Worm (Caenorhabditis elegans) whole organism, L4 larva: ENCODE data around the gene T27A1.2.
A peak's percentile ranks its signal among the peaks of the same experiment; 100 is the strongest.

Experiments used
- F26F4.8 ChIP-seq: fragments of 200-800 bp; sonication (Bioruptor generic); conservative IDR thresholded peaks from 2 replicates; pipeline ENCODE4 v1.3.6; 2022; ENCODE audit warnings: missing genetic modification characterization, missing compliant biosample characterization
- F37D6.2 ChIP-seq: sonication (generic microtip); optimal IDR thresholded peaks from 2 replicates; lab custom pipeline; 2016; ENCODE audit warnings: mild to moderate bottlenecking, missing genetic modification characterization, missing compliant biosample characterization
- F44E2.7 ChIP-seq: fragments of 200-800 bp; sonication (Bioruptor generic); IDR thresholded peaks from 2 replicates; pipeline ENCODE4 v2.1.2; 2022; ENCODE audit warnings: missing genetic modification characterization, missing compliant biosample characterization
- T26A8.4 ChIP-seq: fragments of 200-800 bp; sonication (Bioruptor generic); IDR thresholded peaks from 2 replicates; pipeline ENCODE4 v1.3.6; 2022; ENCODE audit warnings: missing genetic modification characterization, missing compliant biosample characterization
- Y105C5A.15 ChIP-seq: fragments of 200-800 bp; sonication (Bioruptor generic); IDR thresholded peaks from 2 replicates; pipeline ENCODE4 v1.3.6; 2022; ENCODE audit warnings: missing genetic modification characterization, missing compliant biosample characterization
- ceh-20 ChIP-seq: fragments of 200-800 bp; sonication (Bioruptor generic); IDR thresholded peaks from 2 replicates; pipeline ENCODE4 v1.3.6; 2022; ENCODE audit warnings: missing genetic modification reagents, missing genetic modification characterization, missing compliant biosample characterization
- ceh-62 ChIP-seq: sonication (generic microtip); optimal IDR thresholded peaks from 2 replicates; lab custom pipeline; 2017; ENCODE audit warnings: missing biosample characterization, missing genetic modification characterization
- ces-1 ChIP-seq: fragments of 150-350 bp; sonication (generic microtip); optimal IDR thresholded peaks from 4 replicates; lab custom pipeline; 2014; ENCODE audit warnings: missing biosample characterization, missing genetic modification reagents, missing genetic modification characterization
- cey-2 ChIP-seq: sonication (generic microtip); optimal IDR thresholded peaks from 3 replicates; lab custom pipeline; 2017; ENCODE audit warnings: missing genetic modification characterization, mild to moderate bottlenecking, missing compliant biosample characterization, antibody characterized with exemption, borderline replicate concordance; ENCODE audit not compliant: insufficient read depth
- daf-16 ChIP-seq, 3 experiments: sonication (generic microtip); optimal IDR thresholded peaks; 2 replicates each; lab custom pipeline; 2016 to 2017; ENCODE audit warnings: missing genetic modification characterization in 3 of 3, missing genetic modification reagents in 3 of 3, mild to moderate bottlenecking in 2 of 3, missing compliant biosample characterization in 2 of 3, missing biosample characterization in 1 of 3, moderate library complexity in 1 of 3
- dmd-8 ChIP-seq: fragments of 200-800 bp; sonication (Bioruptor generic); IDR thresholded peaks from 2 replicates; pipeline ENCODE4 v1.3.6; 2022; ENCODE audit warnings: missing genetic modification characterization, missing compliant biosample characterization
- fos-1 ChIP-seq: fragments of 150-350 bp; optimal IDR thresholded peaks from 2 replicates; lab custom pipeline; 2014; ENCODE audit warnings: missing biosample characterization, missing genetic modification characterization
- gei-8 ChIP-seq: fragments of 200-800 bp; sonication (Bioruptor generic); optimal IDR thresholded peaks from 2 replicates; lab custom pipeline; 2018; ENCODE audit warnings: mild to moderate bottlenecking, missing genetic modification characterization, missing compliant biosample characterization
- hif-1 ChIP-seq, 2 experiments: sonication (generic microtip); optimal IDR thresholded peaks; 2 replicates each; lab custom pipeline; 2016 to 2017; ENCODE audit warnings: missing compliant biosample characterization in 2 of 2, missing genetic modification characterization in 2 of 2, missing genetic modification reagents in 2 of 2, missing genotype in 2 of 2, mild to moderate bottlenecking in 1 of 2
- hlh-11 ChIP-seq: fragments of 200-800 bp; sonication (Bioruptor generic); optimal IDR thresholded peaks from 2 replicates; lab custom pipeline; 2018; ENCODE audit warnings: mild to moderate bottlenecking, missing genetic modification characterization, missing compliant biosample characterization
- lin-15B ChIP-seq: fragments of 150-350 bp; sonication (generic microtip); optimal IDR thresholded peaks from 3 replicates; lab custom pipeline; 2014; ENCODE audit warnings: missing biosample characterization, missing genetic modification characterization
- lin-38 ChIP-seq: fragments of 200-800 bp; sonication (Bioruptor generic); IDR thresholded peaks from 2 replicates; pipeline ENCODE4 v1.3.6; 2022; ENCODE audit warnings: missing genetic modification reagents, missing genetic modification characterization, missing compliant biosample characterization
- madf-9 ChIP-seq: fragments of 200-800 bp; sonication (Bioruptor generic); conservative IDR thresholded peaks from 2 replicates; pipeline ENCODE4 v1.3.6; 2022; ENCODE audit warnings: missing genetic modification reagents, missing genetic modification characterization, missing compliant biosample characterization
- mdl-1 ChIP-seq, 2 experiments: fragments of 150-350 bp in 1 of 2; sonication (generic microtip) in 1 of 2; optimal IDR thresholded peaks; 2 replicates each; lab custom pipeline; 2014 to 2017; ENCODE audit warnings: missing biosample characterization in 2 of 2, missing genetic modification characterization in 2 of 2
- mep-1 ChIP-seq: fragments of 150-350 bp; sonication (generic microtip); optimal IDR thresholded peaks from 3 replicates; lab custom pipeline; 2014; ENCODE audit warnings: missing biosample characterization, missing genetic modification characterization
- nhr-102 ChIP-seq: sonication (generic microtip); optimal IDR thresholded peaks from 2 replicates; lab custom pipeline; 2016; ENCODE audit warnings: mild to moderate bottlenecking, missing genetic modification characterization, moderate library complexity, missing compliant biosample characterization
- nhr-11 ChIP-seq: fragments of 150-350 bp; optimal IDR thresholded peaks from 2 replicates; lab custom pipeline; 2014; ENCODE audit warnings: missing biosample characterization, missing genetic modification characterization
- nhr-77 ChIP-seq: fragments of 150-350 bp; optimal IDR thresholded peaks from 2 replicates; lab custom pipeline; 2014; ENCODE audit warnings: missing biosample characterization, missing genetic modification characterization
- rbr-2 ChIP-seq: sonication (generic microtip); optimal IDR thresholded peaks from 2 replicates; lab custom pipeline; 2016; ENCODE audit warnings: missing genotype, missing genetic modification characterization, missing compliant biosample characterization
- unc-130 ChIP-seq: sonication (generic microtip); optimal IDR thresholded peaks from 2 replicates; lab custom pipeline; 2016; ENCODE audit warnings: missing genetic modification reagents, missing genetic modification characterization, missing compliant biosample characterization
- zip-11 ChIP-seq: fragments of 200-800 bp; sonication (Bioruptor generic); IDR thresholded peaks from 2 replicates; pipeline ENCODE4 v1.3.6; 2022; ENCODE audit warnings: missing genetic modification characterization, missing compliant biosample characterization

Gene T27A1.2

DNA sequence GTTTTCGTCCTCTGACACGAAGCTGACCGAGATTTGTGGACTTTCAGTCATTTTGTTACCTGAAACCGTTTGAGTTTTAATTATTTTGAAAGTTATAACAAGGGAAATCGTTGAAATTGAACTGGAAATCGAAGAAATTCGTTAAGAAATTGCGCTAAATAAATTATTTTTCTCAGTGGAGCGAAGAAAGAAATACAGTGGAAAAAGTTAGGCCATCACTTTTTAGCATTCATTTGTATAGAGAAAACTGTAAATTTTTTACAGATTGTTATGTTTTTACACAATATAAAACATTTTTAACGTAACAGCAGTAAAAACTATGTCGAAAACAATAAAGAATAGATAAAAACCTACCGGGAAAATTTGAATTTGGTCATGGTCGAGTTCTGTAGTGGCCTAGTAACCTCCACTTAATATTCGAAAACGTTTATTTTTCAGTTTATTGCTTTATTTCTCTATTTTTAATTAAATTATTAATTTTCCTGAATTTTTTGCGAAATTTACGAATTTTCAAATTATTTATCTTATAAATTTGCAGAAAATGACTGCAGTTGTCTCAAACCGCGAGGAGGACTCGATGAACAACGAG, 52.3 kb downstream of the T27A1.2 start, which contains the start of the genes gldi-1 and prp-21 (continued):
- TF ChIP-seq mdl-1 (tag; optimal IDR thresholded peaks at IDR 0.05; lab: Kevin White, UChicago) (no peak), gei-8 (no peak), ceh-20 (GFP tag; lab: Robert Waterston, UW) (no peak), lin-38 (peak; percentile 60), lin-15B (tag; lab: Kevin White, UChicago) (no peak), T26A8.4 (no peak), F26F4.8 (GFP tag; lab: Robert Waterston, UW) (no peak), hif-1 (tag; optimal IDR thresholded peaks at IDR 0.05; lab: Kevin White, UChicago) (peak in 1 of 2 experiments; percentile 71), daf-16 (GFP tag; optimal IDR thresholded peaks at IDR 0.05; lab: Kevin White, UChicago) (no peak), daf-16 (tag; optimal IDR thresholded peaks at IDR 0.05; lab: Kevin White, UChicago) (no peak), F37D6.2 (tag; lab: Kevin White, UChicago) (no peak), nhr-102 (tag; lab: Kevin White, UChicago) (no peak), Y105C5A.15 (GFP tag; lab: Robert Waterston, UW) (no peak), dmd-8 (GFP tag; lab: Robert Waterston, UW) (no peak), F44E2.7 (no peak), hlh-11 (tag; lab: Kevin White, UChicago) (no peak), nhr-11 (tag; lab: Kevin White, UChicago) (no peak), fos-1 (tag; lab: Kevin White, UChicago) (no peak), madf-9 (GFP tag; lab: Robert Waterston, UW) (no peak), cey-2 (tag; lab: Kevin White, UChicago) (no peak), ceh-62 (no peak), unc-130 (peak; percentile 9), nhr-77 (tag; lab: Kevin White, UChicago) (no peak), ces-1 (GFP tag; lab: Kevin White, UChicago) (peak; percentile 22), mep-1 (tag; lab: Kevin White, UChicago) (peak; percentile 21), zip-11 (GFP tag; lab: Robert Waterston, UW) (no peak), rbr-2 (tag; lab: Kevin White, UChicago) (no peak)
